Worm (Caenorhabditis elegans) whole organism, mixed stage, embryonic: Measurements from ENCODE around the gene mfsd-13.2.

Source experiments
- blmp-1 ChIP-seq: fragments of 150-350 bp; optimal IDR thresholded peaks from 2 replicates; lab custom pipeline; 2014; ENCODE audit warnings: missing biosample characterization, missing genetic modification characterization
- elt-1 ChIP-seq: sonication (generic microtip); optimal IDR thresholded peaks from 2 replicates; lab custom pipeline; 2017; ENCODE audit warnings: missing genetic modification characterization, mild to moderate bottlenecking, missing compliant biosample characterization, antibody characterized with exemption, moderate library complexity, borderline replicate concordance; ENCODE audit not compliant: insufficient read depth
- elt-3 ChIP-seq: fragments of 150-350 bp; optimal IDR thresholded peaks from 2 replicates; lab custom pipeline; 2014; ENCODE audit warnings: missing biosample characterization, missing genetic modification characterization
- mab-5 ChIP-seq: fragments of 150-350 bp; optimal IDR thresholded peaks from 2 replicates; lab custom pipeline; 2014; ENCODE audit warnings: missing biosample characterization, missing genetic modification characterization
- mep-1 ChIP-seq: fragments of 150-350 bp; optimal IDR thresholded peaks from 2 replicates; lab custom pipeline; 2017; ENCODE audit warnings: missing biosample characterization, missing genetic modification reagents, missing genetic modification characterization, inconsistent platforms
- mls-2 ChIP-seq: sonication (generic microtip); optimal IDR thresholded peaks from 2 replicates; lab custom pipeline; 2016; ENCODE audit warnings: mild to moderate bottlenecking, missing genetic modification characterization, moderate library complexity, missing compliant biosample characterization
- nhr-12 ChIP-seq: fragments of 150-350 bp; optimal IDR thresholded peaks from 2 replicates; lab custom pipeline; 2014; ENCODE audit warnings: missing biosample characterization, missing genetic modification characterization
- nhr-237 ChIP-seq: fragments of 150-350 bp; optimal IDR thresholded peaks from 2 replicates; lab custom pipeline; 2014; ENCODE audit warnings: missing biosample characterization, missing genetic modification characterization
- nhr-28 ChIP-seq: fragments of 150-350 bp; optimal IDR thresholded peaks from 2 replicates; lab custom pipeline; 2014; ENCODE audit warnings: missing biosample characterization, missing genetic modification characterization
- nhr-76 ChIP-seq: sonication (generic microtip); optimal IDR thresholded peaks from 2 replicates; lab custom pipeline; 2017; ENCODE audit warnings: missing biosample characterization, missing genetic modification characterization
- tbx-8 ChIP-seq: fragments of 200-800 bp; sonication (Bioruptor generic); optimal IDR thresholded peaks from 2 replicates; lab custom pipeline; 2018; ENCODE audit warnings: mild to moderate bottlenecking, missing genetic modification characterization, moderate library complexity, missing compliant biosample characterization
- unc-39 ChIP-seq: fragments of 150-350 bp; optimal IDR thresholded peaks from 2 replicates; lab custom pipeline; 2014; ENCODE audit warnings: missing biosample characterization, missing genetic modification characterization
- ztf-11 ChIP-seq: fragments of 150-350 bp; optimal IDR thresholded peaks from 2 replicates; lab custom pipeline; 2014; ENCODE audit warnings: missing biosample characterization, missing genetic modification characterization

ce11 chrII:7147550-7147949 is 18.1 kb downstream of the mfsd-13.2 start:
- no peak for TF ChIP-seq tbx-8 (GFP tag; lab: Kevin White, UChicago)
- TF ChIP-seq mls-2 (tag; lab: Kevin White, UChicago), result no peak
- no peak for TF ChIP-seq elt-3 (tag; lab: Kevin White, UChicago)
- no peak for TF ChIP-seq ztf-11
- no peak for TF ChIP-seq blmp-1 (tag; lab: Kevin White, UChicago)
- no peak for TF ChIP-seq unc-39 (tag; lab: Kevin White, UChicago)
- TF ChIP-seq nhr-237, result peak; percentile 51
- TF ChIP-seq nhr-76, result no peak
- TF ChIP-seq nhr-12 (tag; lab: Kevin White, UChicago), result no peak
- TF ChIP-seq mab-5 (tag; lab: Kevin White, UChicago), result no peak
- no peak for TF ChIP-seq nhr-28 (tag; lab: Kevin White, UChicago)
- TF ChIP-seq mep-1 (tag; lab: Kevin White, UChicago), result no peak
- no peak for TF ChIP-seq elt-1 (tag; lab: Kevin White, UChicago)
